Fruit fly (Drosophila melanogaster) whole organism, embryonic: ENCODE measurements around the gene CG15517.

Source experiments
- CG10959 ChIP-seq: fragments of 200-800 bp; sonication (Bioruptor generic); IDR thresholded peaks from 2 replicates; pipeline ENCODE4 v1.3.6; 2022; ENCODE audit warnings: missing biosample characterization, missing genetic modification characterization
- CG11456 ChIP-seq: fragments of 200-800 bp; sonication (Bioruptor generic); IDR thresholded peaks from 3 replicates; pipeline ENCODE4 v1.3.6; 2022; ENCODE audit warnings: missing biosample characterization, missing genetic modification characterization
- CG12071 ChIP-seq: fragments of 200-800 bp; sonication (Bioruptor generic); optimal IDR thresholded peaks from 3 replicates; lab custom pipeline; 2018; ENCODE audit warnings: missing biosample characterization, mild to moderate bottlenecking, missing genetic modification characterization
- CG12104 ChIP-seq: fragments of 200-800 bp; sonication (Bioruptor generic); optimal IDR thresholded peaks from 3 replicates; lab custom pipeline; 2016; ENCODE audit warnings: missing biosample characterization, missing genetic modification characterization
- CG12219 ChIP-seq: fragments of 200-800 bp; sonication (Bioruptor generic); optimal IDR thresholded peaks from 3 replicates; lab custom pipeline; 2018; ENCODE audit warnings: missing biosample characterization, mild to moderate bottlenecking, missing genetic modification characterization
- CG15601 ChIP-seq: fragments of 200-800 bp; sonication (Bioruptor generic); optimal IDR thresholded peaks from 3 replicates; lab custom pipeline; 2019; ENCODE audit warnings: missing biosample characterization, mild to moderate bottlenecking, missing genetic modification characterization, moderate library complexity
- CG17359 ChIP-seq: fragments of 200-800 bp; sonication (Bioruptor generic); optimal IDR thresholded peaks from 3 replicates; lab custom pipeline; 2018; ENCODE audit warnings: missing biosample characterization, mild to moderate bottlenecking, missing genetic modification characterization, moderate library complexity
- CG17612 ChIP-seq: fragments of 200-800 bp; sonication (Bioruptor generic); IDR thresholded peaks from 2 replicates; pipeline ENCODE4 v1.3.6; 2022; ENCODE audit warnings: missing biosample characterization, missing genetic modification characterization
- CG18262 ChIP-seq: fragments of 200-800 bp; optimal IDR thresholded peaks from 3 replicates; lab custom pipeline; 2019; ENCODE audit warnings: missing biosample characterization, mild to moderate bottlenecking, missing genetic modification characterization, moderate library complexity
- CG1832 ChIP-seq: fragments of 200-800 bp; sonication (Bioruptor generic); optimal IDR thresholded peaks from 2 replicates; lab custom pipeline; 2017; ENCODE audit warnings: missing biosample characterization, mild to moderate bottlenecking, missing genetic modification characterization, inconsistent platforms
- CG18599 ChIP-seq: fragments of 200-800 bp; sonication (Bioruptor generic); optimal IDR thresholded peaks from 3 replicates; lab custom pipeline; 2017; ENCODE audit warnings: missing biosample characterization, missing genetic modification characterization, mild to moderate bottlenecking, moderate library complexity, missing genetic modification reagents
- CG3838 ChIP-seq: fragments of 200-800 bp; sonication (Bioruptor generic); optimal IDR thresholded peaks from 3 replicates; lab custom pipeline; 2016; ENCODE audit warnings: missing biosample characterization, missing genetic modification characterization
- CG3995 ChIP-seq: fragments of 200-800 bp; sonication (Bioruptor generic); optimal IDR thresholded peaks from 3 replicates; lab custom pipeline; 2016; ENCODE audit warnings: missing biosample characterization, missing genetic modification characterization
- CG6254 ChIP-seq: fragments of 200-800 bp; sonication (Bioruptor generic); optimal IDR thresholded peaks from 3 replicates; lab custom pipeline; 2017; ENCODE audit warnings: mild to moderate bottlenecking, missing biosample characterization, missing genetic modification reagents, missing genetic modification characterization
- CG6683 ChIP-seq: fragments of 200-800 bp; sonication (Bioruptor generic); optimal IDR thresholded peaks from 2 replicates; lab custom pipeline; 2017; ENCODE audit warnings: missing biosample characterization, mild to moderate bottlenecking, missing genetic modification characterization, missing genetic modification reagents
- CG7271 ChIP-seq: fragments of 200-800 bp; sonication (Bioruptor generic); optimal IDR thresholded peaks from 2 replicates; lab custom pipeline; 2018; ENCODE audit warnings: missing biosample characterization, mild to moderate bottlenecking, missing genetic modification characterization, moderate library complexity
- CG8765 ChIP-seq: fragments of 200-800 bp; sonication (Bioruptor generic); IDR thresholded peaks from 2 replicates; pipeline ENCODE4 v1.3.6; 2022; ENCODE audit warnings: missing biosample characterization, missing genetic modification characterization
- Deaf1 ChIP-seq: fragments of 200-800 bp; optimal IDR thresholded peaks from 3 replicates; lab custom pipeline; 2019; ENCODE audit warnings: missing biosample characterization, mild to moderate bottlenecking, missing genetic modification characterization, moderate library complexity
- Gsc ChIP-seq: fragments of 200-800 bp; sonication (Bioruptor generic); IDR thresholded peaks from 2 replicates; pipeline ENCODE4 v1.3.6; 2022; ENCODE audit warnings: missing biosample characterization, missing genetic modification characterization
- HHEX ChIP-seq: fragments of 200-800 bp; sonication (Bioruptor generic); optimal IDR thresholded peaks from 3 replicates; lab custom pipeline; 2017; ENCODE audit warnings: missing biosample characterization, mild to moderate bottlenecking, missing genetic modification characterization, missing genetic modification reagents
- HLH4C ChIP-seq: fragments of 200-800 bp; sonication (Bioruptor generic); IDR thresholded peaks from 3 replicates; pipeline ENCODE4 v1.3.6; 2022; ENCODE audit warnings: missing biosample characterization, missing genetic modification characterization; ENCODE audit not compliant: partially characterized antibody
- Hand ChIP-seq: fragments of 200-800 bp; sonication (Bioruptor generic); optimal IDR thresholded peaks from 2 replicates; lab custom pipeline; 2017; ENCODE audit warnings: mild to moderate bottlenecking, missing biosample characterization, missing genetic modification reagents, missing genetic modification characterization
- Hr3 ChIP-seq: fragments of 200-800 bp; sonication (Bioruptor generic); optimal IDR thresholded peaks from 3 replicates; lab custom pipeline; 2016; ENCODE audit warnings: missing biosample characterization, missing genetic modification characterization
- Opbp ChIP-seq: fragments of 200-800 bp; sonication (Bioruptor generic); IDR thresholded peaks from 3 replicates; pipeline ENCODE4 v1.3.6; 2022; ENCODE audit warnings: missing biosample characterization, missing genetic modification characterization; ENCODE audit not compliant: partially characterized antibody
- Pdp1 ChIP-seq, 2 experiments: fragments of 200-800 bp; sonication (Bioruptor generic); optimal IDR thresholded peaks; 3 replicates each; lab custom pipeline; 2016; ENCODE audit warnings: missing biosample characterization in 2 of 2, missing genetic modification characterization in 2 of 2, mild to moderate bottlenecking in 1 of 2, moderate library complexity in 1 of 2
- Six4 ChIP-seq: fragments of 200-800 bp; sonication (Bioruptor generic); optimal IDR thresholded peaks from 2 replicates; lab custom pipeline; 2016; ENCODE audit warnings: missing biosample characterization, missing genetic modification characterization
- Xbp1 ChIP-seq: fragments of 200-800 bp; sonication (Bioruptor generic); optimal IDR thresholded peaks from 3 replicates; lab custom pipeline; 2016; ENCODE audit warnings: missing biosample characterization, mild to moderate bottlenecking, missing genetic modification characterization
- abd-A ChIP-seq: fragments of 200-800 bp; sonication (Bioruptor generic); optimal IDR thresholded peaks from 3 replicates; lab custom pipeline; 2019; ENCODE audit warnings: missing biosample characterization, mild to moderate bottlenecking, missing genetic modification characterization, moderate library complexity
- al ChIP-seq: fragments of 200-800 bp; sonication (Bioruptor generic); IDR thresholded peaks from 2 replicates; pipeline ENCODE4 v1.3.6; 2022; ENCODE audit warnings: missing biosample characterization, missing genetic modification characterization
- amos ChIP-seq: fragments of 200-800 bp; sonication (Bioruptor generic); IDR thresholded peaks from 2 replicates; pipeline ENCODE4 v1.3.6; 2022; ENCODE audit warnings: missing biosample characterization, missing genetic modification characterization; ENCODE audit not compliant: partially characterized antibody
- bcd ChIP-seq: fragments of 200-800 bp; sonication (Bioruptor generic); optimal IDR thresholded peaks from 2 replicates; lab custom pipeline; 2017; ENCODE audit warnings: missing biosample characterization, mild to moderate bottlenecking, missing genetic modification characterization
- chm ChIP-seq: fragments of 200-800 bp; sonication (Bioruptor generic); IDR thresholded peaks from 2 replicates; pipeline ENCODE4 v1.3.6; 2022; ENCODE audit warnings: missing biosample characterization, missing genetic modification characterization
- emc ChIP-seq: fragments of 200-800 bp; sonication (Bioruptor generic); optimal IDR thresholded peaks from 2 replicates; lab custom pipeline; 2016; ENCODE audit warnings: missing biosample characterization, missing genetic modification characterization
- eve ChIP-seq, 2 experiments: fragments of >200 bp; optimal IDR thresholded peaks; 2 replicates each; lab custom pipeline; 2017; ENCODE audit warnings: missing biosample characterization in 2 of 2, missing genetic modification characterization in 2 of 2
- fd102C ChIP-seq: fragments of 200-800 bp; sonication (Bioruptor generic); optimal IDR thresholded peaks from 2 replicates; lab custom pipeline; 2018; ENCODE audit warnings: missing biosample characterization, mild to moderate bottlenecking, missing genetic modification characterization, moderate library complexity
- inv ChIP-seq: fragments of 200-800 bp; sonication (Bioruptor generic); IDR thresholded peaks from 2 replicates; pipeline ENCODE4 v1.3.6; 2022; ENCODE audit warnings: missing biosample characterization, missing genetic modification characterization; ENCODE audit not compliant: partially characterized antibody
- ken ChIP-seq: fragments of 200-800 bp; sonication (Bioruptor generic); IDR thresholded peaks from 3 replicates; pipeline ENCODE4 v1.3.6; 2022; ENCODE audit warnings: missing biosample characterization, missing genetic modification characterization
- lola ChIP-seq, 3 experiments: fragments of >200 bp in 2 of 3; fragments of 200-800 bp in 1 of 3; sonication (Bioruptor generic) in 1 of 3; optimal IDR thresholded peaks; 2 replicates each; lab custom pipeline; 2017 to 2019; ENCODE audit warnings: missing biosample characterization in 3 of 3, missing genetic modification characterization in 3 of 3, mild to moderate bottlenecking in 1 of 3, moderate library complexity in 1 of 3
- nau ChIP-seq: fragments of 200-800 bp; sonication (Bioruptor generic); optimal IDR thresholded peaks from 3 replicates; lab custom pipeline; 2017; ENCODE audit warnings: missing biosample characterization, mild to moderate bottlenecking, missing genetic modification characterization, missing genetic modification reagents
- oc ChIP-seq: fragments of 200-800 bp; sonication (Bioruptor generic); optimal IDR thresholded peaks from 2 replicates; lab custom pipeline; 2018; ENCODE audit warnings: missing biosample characterization, mild to moderate bottlenecking, missing genetic modification characterization, moderate library complexity
- peb ChIP-seq: fragments of 200-800 bp; sonication (Bioruptor generic); IDR thresholded peaks from 2 replicates; pipeline ENCODE4 v1.3.6; 2022; ENCODE audit warnings: missing biosample characterization, missing genetic modification characterization
- pita ChIP-seq: fragments of 200-800 bp; sonication (Bioruptor generic); optimal IDR thresholded peaks from 2 replicates; lab custom pipeline; 2017; ENCODE audit warnings: missing biosample characterization, mild to moderate bottlenecking, missing genetic modification characterization
- repo ChIP-seq: fragments of 200-800 bp; sonication (Bioruptor generic); optimal IDR thresholded peaks from 2 replicates; lab custom pipeline; 2016; ENCODE audit warnings: missing biosample characterization, missing genetic modification characterization
- ro ChIP-seq: fragments of 200-800 bp; sonication (Bioruptor generic); IDR thresholded peaks from 2 replicates; pipeline ENCODE4 v1.3.6; 2022; ENCODE audit warnings: missing biosample characterization, missing genetic modification characterization
- sug ChIP-seq: fragments of 200-800 bp; optimal IDR thresholded peaks from 2 replicates; lab custom pipeline; 2019; ENCODE audit warnings: missing biosample characterization, mild to moderate bottlenecking, missing genetic modification characterization, moderate library complexity
- trem ChIP-seq: fragments of 200-800 bp; optimal IDR thresholded peaks from 3 replicates; lab custom pipeline; 2019; ENCODE audit warnings: missing biosample characterization, mild to moderate bottlenecking, missing genetic modification characterization, moderate library complexity
- tx ChIP-seq: fragments of 200-800 bp; sonication (Bioruptor generic); optimal IDR thresholded peaks from 2 replicates; lab custom pipeline; 2016; ENCODE audit warnings: missing biosample characterization, missing genetic modification characterization
- wek ChIP-seq: fragments of 200-800 bp; sonication (Bioruptor generic); optimal IDR thresholded peaks from 3 replicates; lab custom pipeline; 2018; ENCODE audit warnings: missing biosample characterization, mild to moderate bottlenecking, missing genetic modification characterization, moderate library complexity

The CG15517 gene

dm6 chr3R:29861432-29862249 lies 42.0 kb downstream of the CG15517 start, which contains the start of the genes CG15514 and RpS8 (continued):
- TF ChIP-seq repo (no peak), amos (GFP tag; lab: Robert Waterston, UW) (no peak), CG12104 (GFP tag; lab: Kevin White, UChicago) (peak; percentile 63), CG11456 (peak; percentile 63; the same call in 1 of the 3 replicates), CG15601 (tag; lab: Kevin White, UChicago) (peak; percentile 71), Hr3 (GFP tag; lab: Kevin White, UChicago) (peak; percentile 36), CG1832 (GFP tag; lab: Kevin White, UChicago) (no peak), oc (tag; lab: Kevin White, UChicago) (peak; percentile 13), peb (GFP tag; lab: Robert Waterston, UW) (no peak), inv (no peak), HHEX (GFP tag; lab: Kevin White, UChicago) (peak; percentile 68), CG6254 (GFP tag; lab: Kevin White, UChicago) (peak; percentile 35), CG8765 (GFP tag; lab: Robert Waterston, UW) (no peak), nau (no peak), Xbp1 (GFP tag; lab: Kevin White, UChicago) (peak; percentile 64), Deaf1 (tag; lab: Kevin White, UChicago) (no peak), trem (tag; lab: Kevin White, UChicago) (peak; percentile 66), fd102C (GFP tag; lab: Kevin White, UChicago) (no peak), CG17612 (no peak), Hand (GFP tag; lab: Kevin White, UChicago) (no peak), abd-A (tag; lab: Kevin White, UChicago) (no peak), ro (GFP tag; lab: Robert Waterston, UW) (no peak), chm (peak; percentile 57; the same call in 1 of the 2 replicates), CG6683 (GFP tag; lab: Kevin White, UChicago) (no peak), tx (peak; percentile 7), CG12071 (peak; percentile 42), pita (GFP tag; lab: Kevin White, UChicago) (no peak), CG10959 (GFP tag; lab: Robert Waterston, UW) (no peak), sug (tag; lab: Kevin White, UChicago) (peak; percentile 85), CG7271 (tag; lab: Kevin White, UChicago) (peak; percentile 2), HLH4C (GFP tag; lab: Robert Waterston, UW) (0 out of 3 replicates have a peak, but pooled peaks have one; percentile 16), al (GFP tag; lab: Robert Waterston, UW) (peak; percentile 51; the same call in 1 of the 2 replicates), Pdp1 (GFP tag; optimal IDR thresholded peaks at IDR 0.05; lab: Kevin White, UChicago) (peak in 1 of 2 experiments; percentile 41), ken (GFP tag; lab: Robert Waterston, UW) (0 out of 3 replicates have a peak, but pooled peaks have one; percentile 38), Opbp (GFP tag; lab: Robert Waterston, UW) (no peak), CG18599 (GFP tag; lab: Kevin White, UChicago) (peak; percentile 81), eve (GFP tag; optimal IDR thresholded peaks at IDR 0.05; lab: Kevin White, UChicago) (no peak), Gsc (no peak), CG17359 (tag; lab: Kevin White, UChicago) (peak; percentile 57), CG3995 (GFP tag; lab: Kevin White, UChicago) (peak; percentile 69), Six4 (peak; percentile 26), CG18262 (peak; percentile 33), bcd (GFP tag; lab: Kevin White, UChicago) (peak; percentile 77), CG3838 (GFP tag; lab: Kevin White, UChicago) (no peak), lola (GFP tag; optimal IDR thresholded peaks at IDR 0.05; lab: Kevin White, UChicago) (peak in 1 of 3 experiments; percentile 55), wek (GFP tag; lab: Kevin White, UChicago) (peak; percentile 90), CG12219 (GFP tag; lab: Kevin White, UChicago) (peak; percentile 22), emc (GFP tag; lab: Kevin White, UChicago) (peak; percentile 3)
